Worm (Caenorhabditis elegans): ENCODE data around the gene mrps-24.

- no peak for TF ChIP-seq him-1 (tag; optimal IDR thresholded peaks at IDR 0.05)
- no peak for TF ChIP-seq W03F9.2 (tag; optimal IDR thresholded peaks at IDR 0.05)
Measured at ce11 chrIV:7717916-7718315, 8.1 kb downstream of the mrps-24 start, which contains the start of gene F33D4.6.
